Worm (Caenorhabditis elegans): ENCODE measurements around the gene srh-268.

srh-268 gene

DNA sequence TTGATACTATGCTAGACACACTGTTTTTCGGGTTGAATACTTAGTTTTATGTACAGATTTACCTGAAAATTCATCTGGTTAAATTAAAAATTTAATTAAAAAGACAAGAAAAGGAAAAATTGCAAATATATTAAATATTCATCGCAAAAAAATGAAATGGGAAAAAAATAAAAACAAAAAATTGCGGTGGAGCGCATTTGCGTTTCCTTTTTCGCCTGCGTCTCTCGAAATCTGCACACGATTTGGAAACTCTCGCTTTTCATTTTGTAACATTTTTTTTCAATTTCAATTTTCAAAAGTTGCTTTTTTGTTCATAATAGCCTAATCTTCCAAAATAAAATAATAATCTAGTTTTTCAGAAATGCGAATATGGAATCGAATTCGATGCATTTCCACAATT lies 48.5 kb downstream of the srh-268 start, which contains the start of the genes F19F10.11 and C50E3.5 (continued):
- TF ChIP-seq F55B11.4 (tag; optimal IDR thresholded peaks at IDR 0.05; ENCODE audit: borderline replicate concordance, insufficient read depth): no peak
- TF ChIP-seq sdz-38 (tag; optimal IDR thresholded peaks at IDR 0.05): no peak
- no peak for TF ChIP-seq sea-2 (GFP tag; IDR thresholded peaks at IDR 0.05)

DNA sequence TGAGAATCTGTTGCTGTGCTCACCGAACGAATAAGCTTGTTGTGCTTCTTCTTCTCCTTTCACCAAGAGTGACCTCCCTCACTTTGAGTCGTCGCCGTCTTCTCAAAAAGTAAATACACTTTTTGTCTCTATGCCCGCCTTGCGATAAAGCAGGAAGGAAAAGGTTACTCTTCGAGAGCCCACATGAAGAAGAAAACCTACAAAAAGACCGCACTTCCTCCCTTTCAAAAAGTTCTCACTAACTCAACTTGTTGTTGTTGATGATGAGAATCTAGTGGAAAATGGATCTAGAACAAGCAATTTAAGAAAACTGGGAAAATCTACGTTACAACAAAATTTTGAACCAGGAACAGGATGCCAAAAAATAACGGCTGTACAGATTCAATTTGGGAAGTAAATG lies 51.3 kb downstream of the srh-268 start, which contains the start of gene C50E3.6:
TSS of gene C50E3.6 (minus strand) at position 101 of the 400 bp plus-strand sequence.
- TF ChIP-seq madf-3 (GFP tag; IDR thresholded peaks at IDR 0.05) (no peak), rcor-1 (GFP tag; IDR thresholded peaks at IDR 0.05) (no peak), Y67H2A.10 (GFP tag; conservative IDR thresholded peaks at IDR 0.05) (no peak), athp-1 (tag; optimal IDR thresholded peaks at IDR 0.05) (no peak), F39B2.1 (GFP tag; IDR thresholded peaks at IDR 0.05) (no peak), ztf-6 (GFP tag; IDR thresholded peaks at IDR 0.05) (no peak), lag-1 (GFP tag; IDR thresholded peaks at IDR 0.05) (no peak), hlh-26 (GFP tag; conservative IDR thresholded peaks at IDR 0.05) (no peak), Y56A3A.18 (GFP tag; IDR thresholded peaks at IDR 0.05) (no peak), cebp-1 (GFP tag; IDR thresholded peaks at IDR 0.05) (no peak), cebp-1 (tag; optimal IDR thresholded peaks at IDR 0.05) (no peak)
